Worm (Caenorhabditis elegans) whole organism, early embryonic: ENCODE measurements around the gene str-260.

Experiments used
- B0310.2 ChIP-seq: sonication (generic microtip); optimal IDR thresholded peaks from 2 replicates; lab custom pipeline; 2016; ENCODE audit warnings: mild to moderate bottlenecking, missing genetic modification characterization, missing compliant biosample characterization
- F13C5.2 ChIP-seq: sonication (generic microtip); optimal IDR thresholded peaks from 2 replicates; lab custom pipeline; 2017; ENCODE audit warnings: mild to moderate bottlenecking, missing genetic modification characterization, inconsistent platforms, missing compliant biosample characterization
- aly-1 ChIP-seq: sonication (generic microtip); optimal IDR thresholded peaks from 2 replicates; lab custom pipeline; 2016; ENCODE audit warnings: missing genetic modification characterization, missing compliant biosample characterization
- ama-1 ChIP-seq: fragments of 150-350 bp; optimal IDR thresholded peaks from 2 replicates; lab custom pipeline; 2014
- ceh-13 ChIP-seq: fragments of 200-800 bp; sonication (Bioruptor generic); optimal IDR thresholded peaks from 2 replicates; lab custom pipeline; 2018; ENCODE audit warnings: mild to moderate bottlenecking, missing genetic modification characterization, missing compliant biosample characterization
- ets-7 ChIP-seq: sonication (generic microtip); optimal IDR thresholded peaks from 2 replicates; lab custom pipeline; 2016; ENCODE audit warnings: missing genotype, missing genetic modification characterization, missing compliant biosample characterization
- flt-1 ChIP-seq: fragments of 200-800 bp; sonication (Bioruptor generic); IDR thresholded peaks from 2 replicates; pipeline ENCODE4 v1.3.6; 2022; ENCODE audit warnings: missing genetic modification characterization, missing compliant biosample characterization
- hmbx-1 ChIP-seq: sonication (generic microtip); optimal IDR thresholded peaks from 2 replicates; lab custom pipeline; 2016; ENCODE audit warnings: mild to moderate bottlenecking, missing genetic modification characterization, missing compliant biosample characterization
- hmg-4 ChIP-seq: fragments of 200-800 bp; sonication (Bioruptor generic); optimal IDR thresholded peaks from 2 replicates; lab custom pipeline; 2018; ENCODE audit warnings: mild to moderate bottlenecking, missing genetic modification characterization, missing compliant biosample characterization
- hnd-1 ChIP-seq: sonication (generic microtip); optimal IDR thresholded peaks from 2 replicates; lab custom pipeline; 2016; ENCODE audit warnings: missing genetic modification characterization, missing compliant biosample characterization
- pes-1 ChIP-seq: fragments of 200-800 bp; sonication (Bioruptor generic); IDR thresholded peaks from 2 replicates; pipeline ENCODE4 v1.3.6; 2022; ENCODE audit warnings: missing genetic modification reagents, missing genetic modification characterization, missing compliant biosample characterization
- scrt-1 ChIP-seq: fragments of 200-800 bp; sonication (Bioruptor generic); IDR thresholded peaks from 2 replicates; pipeline ENCODE4 v1.3.6; 2022; ENCODE audit warnings: missing genetic modification characterization, missing compliant biosample characterization
- sea-1 ChIP-seq: fragments of 200-800 bp; sonication (Bioruptor generic); conservative IDR thresholded peaks from 2 replicates; pipeline ENCODE4 v1.3.6; 2022; ENCODE audit warnings: missing genetic modification characterization, missing compliant biosample characterization
- tbx-11 ChIP-seq: fragments of 200-800 bp; sonication (Bioruptor generic); IDR thresholded peaks from 2 replicates; pipeline ENCODE4 v1.3.6; 2022; ENCODE audit warnings: missing genetic modification characterization, missing compliant biosample characterization
- tbx-37 ChIP-seq: fragments of 200-800 bp; sonication (Bioruptor generic); conservative IDR thresholded peaks from 2 replicates; pipeline ENCODE4 v1.3.6; 2022; ENCODE audit warnings: missing genetic modification reagents, missing genetic modification characterization, missing compliant biosample characterization
- tra-4 ChIP-seq: sonication (generic microtip); optimal IDR thresholded peaks from 2 replicates; lab custom pipeline; 2017; ENCODE audit warnings: missing genetic modification characterization, missing compliant biosample characterization

str-260 gene

ce11 chrV:3523262-3523661 lies 3.7 kb upstream of the str-260 start, which contains the start of gene irg-1:
Gene irg-1 (plus strand): TSS chrV:3523587.
- TF ChIP-seq ama-1 (lab: Kevin White, UChicago), result no peak
- no peak for TF ChIP-seq scrt-1
- no peak for TF ChIP-seq ceh-13 (GFP tag; lab: Kevin White, UChicago)
- no peak for TF ChIP-seq ets-7
- no peak for TF ChIP-seq flt-1 (GFP tag; lab: Robert Waterston, UW)
- TF ChIP-seq hmbx-1 (tag; lab: Kevin White, UChicago), result no peak

- TF ChIP-seq B0310.2 (tag; lab: Kevin White, UChicago) (no peak), ets-7 (no peak), scrt-1 (no peak), hmbx-1 (tag; lab: Kevin White, UChicago) (no peak), F13C5.2 (tag; lab: Kevin White, UChicago) (no peak), hmg-4 (no peak), sea-1 (no peak), tra-4 (tag; lab: Kevin White, UChicago) (no peak), hnd-1 (tag; lab: Kevin White, UChicago) (no peak)
These were observed 2.0 kb upstream of the str-260 start, which contains the start of gene T24A6.7 for ce11 chrV:3524970-3525369. Gene T24A6.7 (plus strand): TSS chrV:3525270.

- no peak for TF ChIP-seq hmbx-1 (tag; lab: Kevin White, UChicago)
- no peak for TF ChIP-seq flt-1 (GFP tag; lab: Robert Waterston, UW)
- TF ChIP-seq ama-1 (lab: Kevin White, UChicago), result no peak
- no peak for TF ChIP-seq scrt-1
- no peak for TF ChIP-seq ets-7
- no peak for TF ChIP-seq tra-4 (tag; lab: Kevin White, UChicago)
- TF ChIP-seq tbx-37 (GFP tag; lab: Robert Waterston, UW), result no peak
- TF ChIP-seq pes-1 (GFP tag; lab: Robert Waterston, UW), result no peak
- no peak for TF ChIP-seq F13C5.2 (tag; lab: Kevin White, UChicago)
These were observed 3.4 kb downstream of the str-260 start, which contains the start of gene srbc-66 for ce11 chrV:3530403-3530802. Gene srbc-66 (plus strand): TSS chrV:3530703.

- no peak for TF ChIP-seq ceh-13 (GFP tag; lab: Kevin White, UChicago)
- no peak for TF ChIP-seq flt-1 (GFP tag; lab: Robert Waterston, UW)
- no peak for TF ChIP-seq pes-1 (GFP tag; lab: Robert Waterston, UW)
- TF ChIP-seq hnd-1 (tag; lab: Kevin White, UChicago), result no peak
- TF ChIP-seq tbx-37 (GFP tag; lab: Robert Waterston, UW), result no peak
- no peak for TF ChIP-seq aly-1 (tag; lab: Kevin White, UChicago)
- no peak for TF ChIP-seq F13C5.2 (tag; lab: Kevin White, UChicago)
- TF ChIP-seq B0310.2 (tag; lab: Kevin White, UChicago), result no peak
These were observed 8.3 kb downstream of the str-260 start, which contains the start of gene nhr-221 for ce11 chrV:3535260-3535659. Gene nhr-221 (minus strand): TSS chrV:3535360.

ce11 chrV:3538307-3538706 lies 11.3 kb downstream of the str-260 start, which contains the start of gene nhr-93:
Gene nhr-93 (minus strand): TSS chrV:3538407.
- no peak for TF ChIP-seq aly-1 (tag; lab: Kevin White, UChicago)
- TF ChIP-seq hmbx-1 (tag; lab: Kevin White, UChicago), result no peak
- no peak for TF ChIP-seq tbx-37 (GFP tag; lab: Robert Waterston, UW)

ce11 chrV:3541117-3541516 lies 14.1 kb downstream of the str-260 start, which contains the start of gene srbc-67:
Gene srbc-67 (minus strand): TSS chrV:3541217.
- no peak for TF ChIP-seq sea-1
- TF ChIP-seq ama-1 (lab: Kevin White, UChicago), result no peak
- TF ChIP-seq B0310.2 (tag; lab: Kevin White, UChicago), result no peak
- no peak for TF ChIP-seq hmbx-1 (tag; lab: Kevin White, UChicago)
- no peak for TF ChIP-seq tbx-37 (GFP tag; lab: Robert Waterston, UW)
- no peak for TF ChIP-seq F13C5.2 (tag; lab: Kevin White, UChicago)
- TF ChIP-seq flt-1 (GFP tag; lab: Robert Waterston, UW), result no peak
- no peak for TF ChIP-seq hnd-1 (tag; lab: Kevin White, UChicago)
- no peak for TF ChIP-seq tra-4 (tag; lab: Kevin White, UChicago)

- TF ChIP-seq flt-1 (GFP tag; lab: Robert Waterston, UW) (no peak), tbx-11 (GFP tag; lab: Robert Waterston, UW) (no peak), hmg-4 (no peak), ama-1 (lab: Kevin White, UChicago) (no peak), aly-1 (tag; lab: Kevin White, UChicago) (no peak)
These were observed 16.4 kb downstream of the str-260 start, which contains the start of gene nhr-222 for ce11 chrV:3543344-3543743. Gene nhr-222 (minus strand): TSS chrV:3543444.

ce11 chrV:3546517-3546916 lies 19.5 kb downstream of the str-260 start, which contains the start of gene srbc-68:
Gene srbc-68 (minus strand): TSS chrV:3546617.
- TF ChIP-seq scrt-1 (no peak), hmg-4 (no peak), tbx-37 (GFP tag; lab: Robert Waterston, UW) (no peak)

- TF ChIP-seq hmg-4 (no peak), flt-1 (GFP tag; lab: Robert Waterston, UW) (no peak), F13C5.2 (tag; lab: Kevin White, UChicago) (no peak), B0310.2 (tag; lab: Kevin White, UChicago) (no peak), tra-4 (tag; lab: Kevin White, UChicago) (no peak), sea-1 (no peak)
These were observed 21.8 kb downstream of the str-260 start, which contains the start of gene srw-130 for ce11 chrV:3548798-3549197. Gene srw-130 (minus strand): TSS chrV:3548898.
